Worm (Caenorhabditis elegans): ENCODE measurements around the gene msp-10.

The msp-10 gene

DNA sequence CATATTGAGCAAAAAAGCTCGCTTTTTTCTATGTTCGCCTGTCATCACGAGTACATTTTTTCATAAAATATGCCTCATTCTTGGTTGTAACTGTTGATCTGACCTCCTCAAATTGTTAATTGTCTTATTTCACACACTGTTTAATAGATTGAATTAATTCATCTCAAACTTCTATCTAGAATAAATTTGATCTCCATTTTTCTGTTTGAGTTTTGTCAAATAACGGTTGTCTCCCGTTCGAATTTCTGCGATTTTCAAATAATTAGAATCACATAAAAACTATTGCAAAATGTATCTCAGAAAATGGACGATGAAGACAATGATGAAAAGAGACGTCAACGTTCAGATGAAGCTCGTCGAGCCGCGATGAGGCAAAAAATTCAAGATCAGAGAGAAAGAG, 24.5 kb downstream of the msp-10 start, which contains the start of gene K07F5.14:
TSS of gene K07F5.14 (plus strand) at position 301 of the 400 bp plus-strand sequence.
- TF ChIP-seq rnt-1 (tag; optimal IDR thresholded peaks at IDR 0.05) = no peak
- TF ChIP-seq C04F5.9 (tag; optimal IDR thresholded peaks at IDR 0.05) = no peak
- TF ChIP-seq efl-1 (optimal IDR thresholded peaks at IDR 0.05) = no peak
- TF ChIP-seq efl-1 (GFP tag; optimal IDR thresholded peaks at IDR 0.05 in 1 of 2) = no peak
- no peak for TF ChIP-seq dpl-1 (GFP tag; optimal IDR thresholded peaks at IDR 0.05)
- no peak for TF ChIP-seq pax-3 (tag; optimal IDR thresholded peaks at IDR 0.05)
- TF ChIP-seq lsy-2 (tag; optimal IDR thresholded peaks at IDR 0.05) = no peak
- TF ChIP-seq ceh-8 (GFP tag; optimal IDR thresholded peaks at IDR 0.05) = no peak

DNA sequence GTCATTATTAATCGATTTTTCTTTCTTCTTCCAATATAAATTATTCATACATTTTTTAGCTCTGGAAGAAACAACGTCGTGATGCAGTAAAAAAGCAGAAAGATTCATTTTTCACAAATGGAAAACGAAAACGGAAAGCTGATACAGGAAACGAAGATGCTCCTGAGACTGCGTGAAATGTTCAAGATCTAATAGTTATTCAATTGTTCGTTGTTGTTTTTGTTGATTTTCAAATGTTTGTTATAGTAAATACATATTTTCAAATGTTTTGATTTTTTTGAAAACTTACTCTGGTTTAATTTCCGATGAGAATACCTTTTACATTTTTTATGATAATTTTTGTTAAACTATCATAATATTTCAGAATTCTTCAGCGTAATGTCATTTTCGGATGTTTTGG, 26.4 kb downstream of the msp-10 start, which contains the start of gene K07F5.16:
TSS of gene K07F5.16 (plus strand) at position 301 of the 400 bp plus-strand sequence.
- TF ChIP-seq C34B4.2 (tag; optimal IDR thresholded peaks at IDR 0.05) (no peak), unc-62 (GFP tag; optimal IDR thresholded peaks at IDR 0.05) (no peak), Y116A8C.19 (tag; optimal IDR thresholded peaks at IDR 0.05; ENCODE audit: borderline replicate concordance) (no peak), C16A3.4 (tag; optimal IDR thresholded peaks at IDR 0.05) (no peak), nhr-11 (tag; optimal IDR thresholded peaks at IDR 0.05) (no peak), efl-1 (optimal IDR thresholded peaks at IDR 0.05) (no peak), efl-1 (GFP tag; optimal IDR thresholded peaks at IDR 0.05 in 1 of 2) (no peak), lin-35 (GFP tag; optimal IDR thresholded peaks at IDR 0.05) (no peak), zag-1 (tag; optimal IDR thresholded peaks at IDR 0.05) (no peak), egl-13 (tag; optimal IDR thresholded peaks at IDR 0.05) (no peak), zip-4 (GFP tag; optimal IDR thresholded peaks at IDR 0.05) (no peak), unc-30 (tag; optimal IDR thresholded peaks at IDR 0.05) (no peak), C04F5.9 (tag; optimal IDR thresholded peaks at IDR 0.05) (no peak), blmp-1 (tag; optimal IDR thresholded peaks at IDR 0.05) (no peak), ces-1 (GFP tag; optimal IDR thresholded peaks at IDR 0.05) (no peak), ztf-11 (tag; optimal IDR thresholded peaks at IDR 0.05) (no peak), vab-15 (tag; optimal IDR thresholded peaks at IDR 0.05) (no peak), sptf-1 (tag; optimal IDR thresholded peaks at IDR 0.05) (no peak)

DNA sequence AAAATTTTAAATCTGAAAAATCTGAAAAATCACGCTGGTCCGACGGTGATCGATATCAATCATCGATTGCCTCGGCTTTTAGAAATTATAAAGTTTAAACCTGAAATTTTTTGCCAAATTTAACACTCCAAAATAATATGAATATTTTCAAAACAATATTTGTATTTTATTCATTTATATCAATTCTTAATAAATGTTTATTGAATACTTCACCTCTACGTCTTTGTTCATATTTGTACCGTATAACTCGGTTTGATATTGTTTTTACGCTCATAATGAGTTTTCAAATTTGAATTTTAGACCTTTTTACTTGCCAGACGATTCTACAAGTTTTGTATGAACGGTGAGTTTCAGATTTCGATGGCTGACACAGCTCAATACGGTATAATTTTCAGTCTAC, 27.3 kb downstream of the msp-10 start, which contains the start of the genes K07F5.15 and K07F5.22:
TSS of gene K07F5.15 (plus strand) at position 301 of the 400 bp plus-strand sequence.
TSS of gene K07F5.22 (plus strand) at position 301 of the 400 bp plus-strand sequence.
- TF ChIP-seq mab-9 (GFP tag; IDR thresholded peaks at IDR 0.05) = no peak
- TF ChIP-seq snpc-4 (tag; optimal IDR thresholded peaks at IDR 0.05) = no peak
- no peak for TF ChIP-seq nhr-84 (tag; optimal IDR thresholded peaks at IDR 0.05)
- no peak for TF ChIP-seq C34B4.2 (tag; optimal IDR thresholded peaks at IDR 0.05)
- TF ChIP-seq nhr-90 (tag; optimal IDR thresholded peaks at IDR 0.05; ENCODE audit: poor library complexity) = no peak
- no peak for TF ChIP-seq blmp-1 (tag; optimal IDR thresholded peaks at IDR 0.05)
- no peak for TF ChIP-seq tbx-2 (tag; optimal IDR thresholded peaks at IDR 0.05)
- no peak for TF ChIP-seq tlp-1 (tag; optimal IDR thresholded peaks at IDR 0.05)
- no peak for TF ChIP-seq nhr-77 (tag; optimal IDR thresholded peaks at IDR 0.05)
- TF ChIP-seq lin-13 (GFP tag; optimal IDR thresholded peaks at IDR 0.05) = no peak
- TF ChIP-seq pag-3 (tag; optimal IDR thresholded peaks at IDR 0.05; ENCODE audit: borderline replicate concordance, insufficient read depth) = no peak
- TF ChIP-seq nhr-12 (tag; optimal IDR thresholded peaks at IDR 0.05) = no peak
- TF ChIP-seq grh-1 (GFP tag; IDR thresholded peaks at IDR 0.05) = no peak
- TF ChIP-seq nhr-19 (GFP tag; conservative IDR thresholded peaks at IDR 0.05) = no peak
- no peak for TF ChIP-seq hlh-17 (GFP tag; optimal IDR thresholded peaks at IDR 0.05; ENCODE audit: borderline replicate concordance)

DNA sequence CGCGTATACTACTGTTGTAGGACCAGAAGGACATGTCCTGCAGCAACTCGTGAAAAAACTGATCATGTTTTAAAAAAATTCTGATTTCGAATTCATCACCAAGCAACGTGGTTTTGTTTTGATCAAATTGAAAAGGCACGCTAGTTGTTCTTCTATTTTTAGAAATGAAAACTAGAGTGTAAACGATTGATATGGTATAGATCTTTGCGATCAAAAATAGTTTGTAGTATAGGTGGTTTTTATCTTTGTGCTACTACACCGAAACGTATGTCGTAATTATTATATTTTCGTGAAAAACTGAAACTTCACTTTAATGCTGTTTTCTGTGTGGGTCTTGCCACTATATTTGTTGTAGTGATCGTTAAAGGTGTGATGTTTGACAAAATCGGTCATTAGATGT, 29.4 kb downstream of the msp-10 start:
- TF ChIP-seq egl-13 (tag; optimal IDR thresholded peaks at IDR 0.05) (no peak), nhr-20 (tag; optimal IDR thresholded peaks at IDR 0.05) (peak; percentile 59)

All from whole organism, L1 larva.